Fruit fly (Drosophila melanogaster) Kc167 (cell line): ENCODE data around the gene CG32075.

Experiments used
- Myc ChIP-seq: fragments of >200 bp; optimal IDR thresholded peaks from 2 replicates; lab custom pipeline; 2017; ENCODE audit warnings: missing external identifiers
- Sin3A ChIP-seq: fragments of >200 bp; optimal IDR thresholded peaks from 2 replicates; lab custom pipeline; 2018; ENCODE audit warnings: missing external identifiers
- h ChIP-seq: fragments of >200 bp; optimal IDR thresholded peaks from 3 replicates; lab custom pipeline; 2018; ENCODE audit warnings: missing external identifiers
- insv ChIP-seq: fragments of >200 bp; optimal IDR thresholded peaks from 3 replicates; lab custom pipeline; 2018; ENCODE audit warnings: missing external identifiers
- psq ChIP-seq: fragments of >200 bp; optimal IDR thresholded peaks from 2 replicates; lab custom pipeline; 2017; ENCODE audit warnings: missing external identifiers
- ttk ChIP-seq: sonication (Bioruptor generic); optimal IDR thresholded peaks from 2 replicates; lab custom pipeline; 2017; ENCODE audit warnings: missing external identifiers

Gene CG32075

dm6 chr3L:11096195-11096908 is 31.6 kb upstream of the CG32075 start, which contains the start of the genes CG46439, Iyd and CG33947:
Gene CG46439 (minus strand): TSS chr3L:11096245.
Gene Iyd (minus strand): TSS chr3L:11096245.
Gene CG33947 (plus strand): TSS chr3L:11096496.
- no peak for TF ChIP-seq Sin3A (lab: Kevin White, UChicago)
- no peak for TF ChIP-seq ttk (lab: Kevin White, UChicago)
- no peak for TF ChIP-seq Myc (lab: Kevin White, UChicago)
- no peak for TF ChIP-seq psq (lab: Kevin White, UChicago)
- no peak for TF ChIP-seq insv
- TF ChIP-seq h, result no peak

- TF ChIP-seq Myc (lab: Kevin White, UChicago), result no peak
- TF ChIP-seq Sin3A (lab: Kevin White, UChicago), result no peak
- TF ChIP-seq psq (lab: Kevin White, UChicago), result no peak
- TF ChIP-seq ttk (lab: Kevin White, UChicago), result no peak
- TF ChIP-seq insv, result no peak
- TF ChIP-seq h, result no peak
Observed at dm6 chr3L:11094279-11094678, 29.5 kb upstream of the CG32075 start.

dm6 chr3L:11093046-11093520 is 28.3 kb upstream of the CG32075 start, which contains the start of gene JIL-1:
Gene JIL-1 (minus strand): TSS chr3L:11093193.
- TF ChIP-seq h (no peak), insv (no peak), ttk (lab: Kevin White, UChicago) (no peak), Sin3A (lab: Kevin White, UChicago) (no peak), Myc (lab: Kevin White, UChicago) (no peak), psq (lab: Kevin White, UChicago) (no peak)

- no peak for TF ChIP-seq insv
- no peak for TF ChIP-seq psq (lab: Kevin White, UChicago)
- TF ChIP-seq Sin3A (lab: Kevin White, UChicago), result no peak
- TF ChIP-seq ttk (lab: Kevin White, UChicago), result no peak
- no peak for TF ChIP-seq Myc (lab: Kevin White, UChicago)
- no peak for TF ChIP-seq h
Observed at dm6 chr3L:11092610-11092961, 27.8 kb upstream of the CG32075 start.

dm6 chr3L:11091943-11092609 is 27.3 kb upstream of the CG32075 start:
- no peak for TF ChIP-seq insv
- no peak for TF ChIP-seq h
- no peak for TF ChIP-seq Myc (lab: Kevin White, UChicago)
- TF ChIP-seq Sin3A (lab: Kevin White, UChicago), result no peak
- TF ChIP-seq psq (lab: Kevin White, UChicago), result no peak
- TF ChIP-seq ttk (lab: Kevin White, UChicago), result no peak

dm6 chr3L:11089805-11090440 is 25.2 kb upstream of the CG32075 start:
- no peak for TF ChIP-seq insv
- TF ChIP-seq Sin3A (lab: Kevin White, UChicago), result no peak
- no peak for TF ChIP-seq Myc (lab: Kevin White, UChicago)
- TF ChIP-seq h, result no peak

- TF ChIP-seq ttk (lab: Kevin White, UChicago), result no peak
- TF ChIP-seq Myc (lab: Kevin White, UChicago), result no peak
- TF ChIP-seq h, result no peak
Observed at dm6 chr3L:11085810-11086209, 21.1 kb upstream of the CG32075 start.

dm6 chr3L:11084557-11085231 is 20.0 kb upstream of the CG32075 start:
- no peak for TF ChIP-seq ttk (lab: Kevin White, UChicago)
- no peak for TF ChIP-seq insv
- TF ChIP-seq h, result no peak
- TF ChIP-seq psq (lab: Kevin White, UChicago), result no peak
- TF ChIP-seq Sin3A (lab: Kevin White, UChicago), result no peak
- TF ChIP-seq Myc (lab: Kevin White, UChicago), result no peak

dm6 chr3L:11083605-11084004 is 18.9 kb upstream of the CG32075 start:
- TF ChIP-seq ttk (lab: Kevin White, UChicago) (no peak), h (no peak), insv (no peak), Myc (lab: Kevin White, UChicago) (no peak), Sin3A (lab: Kevin White, UChicago) (no peak), psq (lab: Kevin White, UChicago) (no peak)

- TF ChIP-seq h (no peak), ttk (lab: Kevin White, UChicago) (no peak), Myc (lab: Kevin White, UChicago) (no peak), Sin3A (lab: Kevin White, UChicago) (no peak), psq (lab: Kevin White, UChicago) (no peak), insv (no peak)
Observed at dm6 chr3L:11074043-11074853, 9.5 kb upstream of the CG32075 start, which contains the start of the genes Pfdn2 and Noc1. Gene Pfdn2 (minus strand): TSS chr3L:11074388. Gene Noc1 (plus strand): TSS chr3L:11074769.

dm6 chr3L:11071057-11071456 is 6.3 kb upstream of the CG32075 start:
- TF ChIP-seq insv (no peak), psq (lab: Kevin White, UChicago) (no peak), Myc (lab: Kevin White, UChicago) (no peak), ttk (lab: Kevin White, UChicago) (no peak), h (no peak), Sin3A (lab: Kevin White, UChicago) (no peak)
